Worm (Caenorhabditis elegans) whole organism, young adult: ENCODE measurements around the gene ttr-16.

Experiments used
- B0035.1 ChIP-seq: sonication (generic microtip); optimal IDR thresholded peaks from 2 replicates; lab custom pipeline; 2016; ENCODE audit warnings: missing genetic modification characterization, mild to moderate bottlenecking, missing compliant biosample characterization, missing genotype, missing genetic modification reagents
- B0261.1 ChIP-seq: sonication (generic microtip); optimal IDR thresholded peaks from 2 replicates; lab custom pipeline; 2016; ENCODE audit warnings: mild to moderate bottlenecking, missing genetic modification characterization, moderate library complexity, missing compliant biosample characterization
- C06A6.2 ChIP-seq: fragments of 200-800 bp; sonication (Bioruptor generic); conservative IDR thresholded peaks from 2 replicates; pipeline ENCODE4 v1.3.6; 2022; ENCODE audit warnings: missing genetic modification characterization, missing compliant biosample characterization
- C17E4.6 ChIP-seq: fragments of 200-800 bp; sonication (Bioruptor generic); IDR thresholded peaks from 2 replicates; pipeline ENCODE4 v1.3.6; 2022; ENCODE audit warnings: missing genetic modification reagents, missing genetic modification characterization, missing compliant biosample characterization
- D2030.7 ChIP-seq: fragments of 200-800 bp; sonication (Bioruptor generic); IDR thresholded peaks from 2 replicates; pipeline ENCODE4 v1.3.6; 2022; ENCODE audit warnings: missing genetic modification reagents, missing genetic modification characterization, missing compliant biosample characterization
- F10E7.11 ChIP-seq: sonication (generic microtip); optimal IDR thresholded peaks from 2 replicates; lab custom pipeline; 2017; ENCODE audit warnings: mild to moderate bottlenecking, missing genetic modification characterization, moderate library complexity, missing compliant biosample characterization
- F23B12.7 ChIP-seq: sonication (generic microtip); optimal IDR thresholded peaks from 2 replicates; lab custom pipeline; 2017; ENCODE audit warnings: missing genetic modification characterization, mild to moderate bottlenecking, missing compliant biosample characterization, antibody characterized with exemption, moderate library complexity; ENCODE audit not compliant: insufficient read depth
- F33H1.4 ChIP-seq: fragments of 200-800 bp; sonication (Bioruptor generic); IDR thresholded peaks from 2 replicates; pipeline ENCODE4 v1.3.6; 2022; ENCODE audit warnings: missing genetic modification reagents, missing genetic modification characterization, missing compliant biosample characterization
- F49E8.2 ChIP-seq: sonication (generic microtip); optimal IDR thresholded peaks from 3 replicates; lab custom pipeline; 2017; ENCODE audit warnings: missing genetic modification characterization, mild to moderate bottlenecking, missing compliant biosample characterization, antibody characterized with exemption, moderate library complexity; ENCODE audit not compliant: insufficient read depth
- F52B5.7 ChIP-seq: sonication (generic microtip); optimal IDR thresholded peaks from 2 replicates; lab custom pipeline; 2016; ENCODE audit warnings: mild to moderate bottlenecking, missing genetic modification characterization, missing compliant biosample characterization
- F55B11.4 ChIP-seq: sonication (generic microtip); optimal IDR thresholded peaks from 2 replicates; lab custom pipeline; 2016; ENCODE audit warnings: missing compliant biosample characterization, missing genetic modification characterization, borderline replicate concordance; ENCODE audit not compliant: insufficient read depth
- F57C9.4 ChIP-seq: sonication (generic microtip); optimal IDR thresholded peaks from 2 replicates; lab custom pipeline; 2017; ENCODE audit warnings: mild to moderate bottlenecking, missing genetic modification characterization, missing compliant biosample characterization
- Y67H2A.10 ChIP-seq: fragments of 200-800 bp; sonication (Bioruptor generic); conservative IDR thresholded peaks from 2 replicates; pipeline ENCODE4 v1.3.6; 2022; ENCODE audit warnings: missing genetic modification reagents, missing genetic modification characterization, missing compliant biosample characterization
- Y79H2A.3 ChIP-seq: fragments of 200-800 bp; sonication (Bioruptor generic); conservative IDR thresholded peaks from 2 replicates; pipeline ENCODE4 v1.3.6; 2022; ENCODE audit warnings: missing genetic modification reagents, missing genetic modification characterization, missing compliant biosample characterization
- akir-1 ChIP-seq: fragments of 200-800 bp; sonication (Bioruptor generic); optimal IDR thresholded peaks from 2 replicates; lab custom pipeline; 2018; ENCODE audit warnings: mild to moderate bottlenecking, missing genetic modification characterization, moderate library complexity, missing compliant biosample characterization
- aptf-3 ChIP-seq: fragments of 200-800 bp; sonication (Bioruptor generic); IDR thresholded peaks from 2 replicates; pipeline ENCODE4 v1.3.6; 2022; ENCODE audit warnings: missing genetic modification characterization, missing compliant biosample characterization
- attf-5 ChIP-seq: fragments of 200-800 bp; sonication (Bioruptor generic); optimal IDR thresholded peaks from 2 replicates; lab custom pipeline; 2018; ENCODE audit warnings: mild to moderate bottlenecking, missing genetic modification characterization, missing compliant biosample characterization
- bed-1 ChIP-seq: fragments of 200-800 bp; sonication (Bioruptor generic); IDR thresholded peaks from 2 replicates; pipeline ENCODE4 v1.3.6; 2022; ENCODE audit warnings: missing genetic modification reagents, missing genetic modification characterization, missing compliant biosample characterization
- ceh-100 ChIP-seq: fragments of 200-800 bp; sonication (Bioruptor generic); IDR thresholded peaks from 2 replicates; pipeline ENCODE4 v1.3.6; 2022; ENCODE audit warnings: missing genetic modification reagents, missing genetic modification characterization, missing compliant biosample characterization
- ceh-40 ChIP-seq: fragments of 200-800 bp; sonication (Bioruptor generic); IDR thresholded peaks from 2 replicates; pipeline ENCODE4 v1.3.6; 2022; ENCODE audit warnings: missing genetic modification characterization, missing compliant biosample characterization
- ceh-79 ChIP-seq: sonication (generic microtip); optimal IDR thresholded peaks from 2 replicates; lab custom pipeline; 2017; ENCODE audit warnings: mild to moderate bottlenecking, missing genetic modification characterization, missing compliant biosample characterization
- chd-7 ChIP-seq: sonication (generic microtip); optimal IDR thresholded peaks from 2 replicates; lab custom pipeline; 2016; ENCODE audit warnings: mild to moderate bottlenecking, missing genetic modification characterization, moderate library complexity, missing compliant biosample characterization
- dpl-1 ChIP-seq: fragments of 150-350 bp; optimal IDR thresholded peaks from 2 replicates; lab custom pipeline; 2014; ENCODE audit warnings: missing biosample characterization, missing genetic modification reagents, missing genetic modification characterization
- him-1 ChIP-seq: sonication (generic microtip); optimal IDR thresholded peaks from 2 replicates; lab custom pipeline; 2016; ENCODE audit warnings: missing genotype, missing genetic modification reagents, missing genetic modification characterization, missing compliant biosample characterization
- hlh-12 ChIP-seq: sonication (generic microtip); optimal IDR thresholded peaks from 2 replicates; lab custom pipeline; 2016; ENCODE audit warnings: missing genetic modification characterization, missing compliant biosample characterization
- hsf-1 ChIP-seq: fragments of 200-800 bp; sonication (Bioruptor generic); IDR thresholded peaks from 2 replicates; pipeline ENCODE4 v1.3.6; 2022; ENCODE audit warnings: missing genetic modification reagents, missing genetic modification characterization, missing compliant biosample characterization
- lag-1 ChIP-seq: fragments of 200-800 bp; sonication (Bioruptor generic); IDR thresholded peaks from 2 replicates; pipeline ENCODE4 v1.3.6; 2022; ENCODE audit warnings: missing genetic modification reagents, missing genetic modification characterization, missing compliant biosample characterization
- let-526 ChIP-seq: fragments of 200-800 bp; sonication (Bioruptor generic); IDR thresholded peaks from 2 replicates; pipeline ENCODE4 v1.3.6; 2022; ENCODE audit warnings: missing genetic modification reagents, missing genetic modification characterization, missing compliant biosample characterization
- lin-26 ChIP-seq: fragments of 200-800 bp; sonication (Bioruptor generic); IDR thresholded peaks from 2 replicates; pipeline ENCODE4 v1.3.6; 2022; ENCODE audit warnings: missing genetic modification reagents, missing genetic modification characterization, missing compliant biosample characterization
- lin-40 ChIP-seq: sonication (generic microtip); optimal IDR thresholded peaks from 2 replicates; lab custom pipeline; 2016; ENCODE audit warnings: missing genetic modification characterization, mild to moderate bottlenecking, missing compliant biosample characterization, missing genotype, missing genetic modification reagents
- lin-54 ChIP-seq: fragments of 200-800 bp; sonication (Bioruptor generic); optimal IDR thresholded peaks from 2 replicates; lab custom pipeline; 2018; ENCODE audit warnings: mild to moderate bottlenecking, missing genetic modification characterization, missing compliant biosample characterization
- lir-1 ChIP-seq: fragments of 200-800 bp; sonication (Bioruptor generic); conservative IDR thresholded peaks from 2 replicates; pipeline ENCODE4 v1.3.6; 2022; ENCODE audit warnings: missing genetic modification reagents, missing genetic modification characterization, missing compliant biosample characterization
- madf-10 ChIP-seq: sonication (generic microtip); optimal IDR thresholded peaks from 2 replicates; lab custom pipeline; 2016; ENCODE audit warnings: mild to moderate bottlenecking, missing genetic modification characterization, missing compliant biosample characterization
- mcd-1 ChIP-seq: fragments of 200-800 bp; sonication (Bioruptor generic); IDR thresholded peaks from 2 replicates; pipeline ENCODE4 v1.3.6; 2022; ENCODE audit warnings: missing genetic modification reagents, missing genetic modification characterization, missing compliant biosample characterization
- mxl-1 ChIP-seq: sonication (generic microtip); optimal IDR thresholded peaks from 2 replicates; lab custom pipeline; 2016; ENCODE audit warnings: missing genetic modification characterization, missing compliant biosample characterization
- nfya-1 ChIP-seq: sonication (generic microtip); optimal IDR thresholded peaks from 2 replicates; lab custom pipeline; 2017; ENCODE audit warnings: antibody characterized with exemption, missing compliant biosample characterization, missing genetic modification characterization, borderline replicate concordance; ENCODE audit not compliant: insufficient read depth
- nfyb-1 ChIP-seq: fragments of 200-800 bp; sonication (Bioruptor generic); IDR thresholded peaks from 2 replicates; pipeline ENCODE4 v1.3.6; 2022; ENCODE audit warnings: missing genetic modification reagents, missing genetic modification characterization, missing compliant biosample characterization
- pbrm-1 ChIP-seq: fragments of 200-800 bp; sonication (Bioruptor generic); IDR thresholded peaks from 2 replicates; pipeline ENCODE4 v1.3.6; 2022; ENCODE audit warnings: missing genetic modification reagents, missing genetic modification characterization, missing compliant biosample characterization
- rcor-1 ChIP-seq: fragments of 200-800 bp; sonication (Bioruptor generic); IDR thresholded peaks from 2 replicates; pipeline ENCODE4 v1.3.6; 2022; ENCODE audit warnings: missing genetic modification reagents, missing genetic modification characterization, missing compliant biosample characterization
- rec-8 ChIP-seq, 2 experiments: sonication (generic microtip); optimal IDR thresholded peaks; 2 replicates each; lab custom pipeline; 2016; ENCODE audit warnings: mild to moderate bottlenecking in 2 of 2, missing genetic modification characterization in 2 of 2, missing genetic modification reagents in 2 of 2, missing genotype in 2 of 2, missing biosample characterization in 1 of 2, missing compliant biosample characterization in 1 of 2, moderate library complexity in 1 of 2
- rpc-1 ChIP-seq, 2 experiments: fragments of 150-350 bp in 1 of 2; sonication (generic microtip) in 1 of 2; optimal IDR thresholded peaks; 2 replicates each; lab custom pipeline; 2014 to 2018; ENCODE audit warnings: missing biosample characterization in 1 of 2, missing genetic modification characterization in 1 of 2, missing genetic modification reagents in 1 of 2, missing genotype in 1 of 2
- snpc-1.1 ChIP-seq: sonication (generic microtip); optimal IDR thresholded peaks from 2 replicates; lab custom pipeline; 2017; ENCODE audit warnings: missing genetic modification characterization, mild to moderate bottlenecking, missing compliant biosample characterization, antibody characterized with exemption, moderate library complexity, missing genotype, missing genetic modification reagents; ENCODE audit not compliant: insufficient read depth
- snpc-1.3 ChIP-seq: sonication (generic microtip); optimal IDR thresholded peaks from 2 replicates; lab custom pipeline; 2017; ENCODE audit warnings: missing genetic modification characterization, mild to moderate bottlenecking, missing compliant biosample characterization, antibody characterized with exemption, moderate library complexity, missing genotype, missing genetic modification reagents; ENCODE audit not compliant: insufficient read depth
- snpc-4 ChIP-seq, 5 experiments: fragments of 150-350 bp in 1 of 5; sonication (generic microtip) in 4 of 5; optimal IDR thresholded peaks; 2 replicates each; lab custom pipeline; 2014 to 2018; ENCODE audit warnings: missing genetic modification characterization in 5 of 5, missing biosample characterization in 3 of 5, antibody characterized with exemption in 2 of 5, mild to moderate bottlenecking in 2 of 5, missing compliant biosample characterization in 2 of 5, missing genotype in 2 of 5, moderate library complexity in 2 of 5, missing genetic modification reagents in 1 of 5
- ztf-25 ChIP-seq: fragments of 200-800 bp; sonication (Bioruptor generic); IDR thresholded peaks from 2 replicates; pipeline ENCODE4 v1.3.6; 2022; ENCODE audit warnings: missing genetic modification reagents, missing genetic modification characterization, missing compliant biosample characterization
- ztf-26 ChIP-seq: sonication (generic microtip); optimal IDR thresholded peaks from 2 replicates; lab custom pipeline; 2017; ENCODE audit warnings: missing genetic modification characterization, missing compliant biosample characterization
- ztf-6 ChIP-seq: fragments of 200-800 bp; sonication (Bioruptor generic); IDR thresholded peaks from 2 replicates; pipeline ENCODE4 v1.3.6; 2022; ENCODE audit warnings: missing genetic modification reagents, missing genetic modification characterization, missing compliant biosample characterization

ttr-16 gene

DNA sequence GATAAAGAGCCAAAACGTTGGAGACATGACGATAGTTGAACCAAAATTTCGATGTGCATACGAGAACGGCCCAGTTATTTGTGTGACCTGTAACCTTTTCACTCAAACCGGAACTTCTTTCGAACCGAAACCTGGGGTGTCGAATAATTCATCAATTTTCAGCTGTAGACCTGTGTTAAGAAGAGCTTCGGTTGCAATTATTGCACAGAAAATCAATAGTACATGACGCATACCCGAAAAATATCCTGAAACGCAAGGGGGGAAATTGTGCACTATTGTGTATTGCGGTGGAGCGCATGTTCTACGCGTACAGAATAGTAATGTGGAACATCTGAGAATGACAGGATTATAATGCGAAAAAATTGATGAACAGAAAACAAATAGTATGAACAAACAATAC is 45.8 kb upstream of the ttr-16 start, which contains the start of gene pigk-1 (continued):
- TF ChIP-seq lin-26 (GFP tag; lab: Robert Waterston, UW), result no peak
- no peak; the same call in 1 of the 2 replicates for TF ChIP-seq ceh-100 (GFP tag; lab: Robert Waterston, UW)
- TF ChIP-seq C06A6.2 (GFP tag; lab: Robert Waterston, UW), result no peak
- no peak; the same call in 1 of the 2 replicates for TF ChIP-seq nfyb-1 (GFP tag; lab: Robert Waterston, UW)
- no peak for TF ChIP-seq ztf-25 (GFP tag; lab: Robert Waterston, UW)
- TF ChIP-seq B0035.1 (tag; lab: Kevin White, UChicago), result no peak
- TF ChIP-seq snpc-1.1, result no peak
- TF ChIP-seq lag-1 (GFP tag; lab: Robert Waterston, UW), result no peak
- TF ChIP-seq nfya-1, result no peak
- no peak for TF ChIP-seq F55B11.4 (tag; lab: Kevin White, UChicago)
- peak; percentile 56 for TF ChIP-seq lin-54 (GFP tag; lab: Kevin White, UChicago)
- no peak for TF ChIP-seq rec-8 (tag; optimal IDR thresholded peaks at IDR 0.05; lab: Kevin White, UChicago)
- TF ChIP-seq F52B5.7 (tag; lab: Kevin White, UChicago), result no peak
- no peak for TF ChIP-seq ztf-26
- TF ChIP-seq ceh-40 (GFP tag; lab: Robert Waterston, UW), result no peak
- no peak for TF ChIP-seq ceh-79 (tag; lab: Kevin White, UChicago)
- no peak for TF ChIP-seq attf-5
- no peak for TF ChIP-seq akir-1 (GFP tag; lab: Kevin White, UChicago)
- TF ChIP-seq pbrm-1 (GFP tag; lab: Robert Waterston, UW), result no peak
- peak; percentile 69 for TF ChIP-seq F49E8.2 (tag; lab: Kevin White, UChicago)
- TF ChIP-seq snpc-4 (GFP tag; optimal IDR thresholded peaks at IDR 0.05; lab: Kevin White, UChicago), result no peak
- peak in 2 of 4 experiments; percentile 10 to 41 for TF ChIP-seq snpc-4 (tag; optimal IDR thresholded peaks at IDR 0.05; lab: Kevin White, UChicago)
- no peak for TF ChIP-seq hlh-12 (tag; lab: Kevin White, UChicago)
- no peak for TF ChIP-seq let-526
- TF ChIP-seq Y79H2A.3 (GFP tag; lab: Robert Waterston, UW), result no peak
- no peak for TF ChIP-seq lin-40 (tag; lab: Kevin White, UChicago)
- no peak for TF ChIP-seq madf-10 (tag; lab: Kevin White, UChicago)
- no peak for TF ChIP-seq F57C9.4 (tag; lab: Kevin White, UChicago)
- TF ChIP-seq F10E7.11 (tag; lab: Kevin White, UChicago), result no peak
- TF ChIP-seq hsf-1, result peak; percentile 77
- peak; percentile 66; the same call in 1 of the 2 replicates for TF ChIP-seq rcor-1 (GFP tag; lab: Robert Waterston, UW)
- no peak for TF ChIP-seq lir-1
- no peak for TF ChIP-seq him-1 (tag; lab: Kevin White, UChicago)
- TF ChIP-seq ztf-6, result no peak
- peak; percentile 73; the same call in 1 of the 2 replicates for TF ChIP-seq C17E4.6 (GFP tag; lab: Robert Waterston, UW)
- TF ChIP-seq mcd-1, result peak; percentile 48; the same call in 1 of the 2 replicates
- TF ChIP-seq F23B12.7 (tag; lab: Kevin White, UChicago), result no peak
- TF ChIP-seq dpl-1, result no peak
- TF ChIP-seq F33H1.4 (GFP tag; lab: Robert Waterston, UW), result peak; percentile 45
- peak; percentile 38; the same call in 1 of the 2 replicates for TF ChIP-seq D2030.7 (GFP tag; lab: Robert Waterston, UW)
- TF ChIP-seq snpc-1.3 (tag; lab: Kevin White, UChicago), result peak; percentile 43
- TF ChIP-seq Y67H2A.10 (GFP tag; lab: Robert Waterston, UW), result no peak
- TF ChIP-seq chd-7, result no peak
- TF ChIP-seq mxl-1 (tag; lab: Kevin White, UChicago), result no peak
- TF ChIP-seq rpc-1 (optimal IDR thresholded peaks at IDR 0.05; lab: Kevin White, UChicago), result no peak
- TF ChIP-seq rpc-1 (tag; optimal IDR thresholded peaks at IDR 0.05; lab: Kevin White, UChicago), result no peak
- no peak for TF ChIP-seq B0261.1 (tag; lab: Kevin White, UChicago)
- TF ChIP-seq bed-1 (GFP tag; lab: Robert Waterston, UW), result peak; percentile 69; the same call in 1 of the 2 replicates
- TF ChIP-seq aptf-3 (GFP tag; lab: Robert Waterston, UW), result peak; percentile 17; the same call in 1 of the 2 replicates
